Fruit fly (Drosophila melanogaster) Kc167 (cell line): ENCODE data around the gene CG33095.

Experiments used
- insv ChIP-seq: fragments of >200 bp; optimal IDR thresholded peaks from 3 replicates; lab custom pipeline; 2018; ENCODE audit warnings: missing external identifiers
- ttk ChIP-seq: sonication (Bioruptor generic); optimal IDR thresholded peaks from 2 replicates; lab custom pipeline; 2017; ENCODE audit warnings: missing external identifiers

- TF ChIP-seq insv (no peak), ttk (lab: Kevin White, UChicago) (no peak)
These were observed 22.9 kb upstream of the CG33095 start, which contains the start of the genes shams and CG11920 for dm6 chr3R:25074558-25074964.
